Fruit fly (Drosophila melanogaster): Measurements from ENCODE around the gene TwdlC.

dm6 chr3R:26952200-26952856 lies 42.3 kb upstream of the TwdlC start:
- TF ChIP-seq h (optimal IDR thresholded peaks at IDR 0.05) (no peak), Myc (optimal IDR thresholded peaks at IDR 0.05) (no peak), psq (optimal IDR thresholded peaks at IDR 0.05) (no peak), ttk (optimal IDR thresholded peaks at IDR 0.05) (no peak)
